Worm (Caenorhabditis elegans) whole organism, L1 larva: ENCODE measurements around the gene C03B1.1.

Experiments
- C16A3.4 ChIP-seq: fragments of 150-350 bp; optimal IDR thresholded peaks from 2 replicates; lab custom pipeline; 2014; ENCODE audit warnings: missing biosample characterization, missing genetic modification characterization
- Y116A8C.19 ChIP-seq: sonication (generic microtip); optimal IDR thresholded peaks from 2 replicates; lab custom pipeline; 2016; ENCODE audit warnings: missing compliant biosample characterization, missing genetic modification characterization, borderline replicate concordance
- alr-1 ChIP-seq: fragments of 200-800 bp; sonication (Bioruptor generic); optimal IDR thresholded peaks from 2 replicates; lab custom pipeline; 2018; ENCODE audit warnings: borderline replicate concordance, mild to moderate bottlenecking, missing genetic modification characterization, missing compliant biosample characterization
- aly-2 ChIP-seq: fragments of 150-350 bp; optimal IDR thresholded peaks from 2 replicates; lab custom pipeline; 2014; ENCODE audit warnings: missing biosample characterization, missing genetic modification characterization
- ama-1 ChIP-seq: fragments of 150-350 bp; optimal IDR thresholded peaks from 2 replicates; lab custom pipeline; 2014
- blmp-1 ChIP-seq: fragments of 150-350 bp; optimal IDR thresholded peaks from 2 replicates; lab custom pipeline; 2014; ENCODE audit warnings: missing biosample characterization, missing genetic modification characterization
- ceh-63 ChIP-seq: fragments of 200-800 bp; sonication (Bioruptor generic); optimal IDR thresholded peaks from 2 replicates; lab custom pipeline; 2018; ENCODE audit warnings: mild to moderate bottlenecking, missing genetic modification characterization, missing compliant biosample characterization
- ceh-8 ChIP-seq: fragments of 200-800 bp; sonication (Bioruptor generic); optimal IDR thresholded peaks from 2 replicates; lab custom pipeline; 2018; ENCODE audit warnings: mild to moderate bottlenecking, missing genetic modification characterization, moderate library complexity, missing compliant biosample characterization
- ceh-82 ChIP-seq, 3 experiments: fragments of 150-350 bp in 1 of 3; sonication (generic microtip) in 2 of 3; optimal IDR thresholded peaks; 2 replicates each; lab custom pipeline; 2014 to 2017; ENCODE audit warnings: missing biosample characterization in 3 of 3, missing genetic modification characterization in 3 of 3
- ceh-88 ChIP-seq: fragments of 200-800 bp; sonication (Bioruptor generic); IDR thresholded peaks from 2 replicates; pipeline ENCODE4 v1.3.6; 2022; ENCODE audit warnings: missing genetic modification characterization, missing compliant biosample characterization
- dsc-1 ChIP-seq: sonication (generic microtip); optimal IDR thresholded peaks from 2 replicates; lab custom pipeline; 2016; ENCODE audit warnings: mild to moderate bottlenecking, missing genetic modification characterization, missing compliant biosample characterization
- efl-1 ChIP-seq, 4 experiments: fragments of 150-350 bp; optimal IDR thresholded peaks in 3 of 4; peaks in 1 of 4; 1 replicate in 1 of 4; 2 replicates in 3 of 4; lab custom pipeline; 2014; ENCODE audit warnings: missing biosample characterization in 2 of 4, missing genetic modification characterization in 2 of 4, missing genetic modification reagents in 2 of 4
- efl-3 ChIP-seq: fragments of 200-800 bp; sonication (Bioruptor generic); optimal IDR thresholded peaks from 2 replicates; lab custom pipeline; 2018; ENCODE audit warnings: mild to moderate bottlenecking, missing genetic modification characterization, missing compliant biosample characterization
- egl-27 ChIP-seq, 2 experiments: fragments of 150-350 bp in 1 of 2; sonication (generic microtip); optimal IDR thresholded peaks; 3 replicates each; lab custom pipeline; 2017 to 2018; ENCODE audit warnings: missing biosample characterization in 2 of 2, missing genetic modification characterization in 2 of 2, missing genetic modification reagents in 2 of 2
- elt-2 ChIP-seq: sonication (generic microtip); optimal IDR thresholded peaks from 2 replicates; lab custom pipeline; 2016; ENCODE audit warnings: missing genetic modification characterization, mild to moderate bottlenecking, inconsistent platforms, missing compliant biosample characterization, missing genetic modification reagents
- elt-3 ChIP-seq, 6 experiments: fragments of 150-350 bp in 1 of 6; sonication (generic microtip); optimal IDR thresholded peaks; 2 replicates each; lab custom pipeline; 2017 to 2018; ENCODE audit warnings: missing biosample characterization in 6 of 6, missing genetic modification characterization in 6 of 6, inconsistent platforms in 1 of 6
- fkh-4 ChIP-seq: sonication (generic microtip); optimal IDR thresholded peaks from 2 replicates; lab custom pipeline; 2016; ENCODE audit warnings: missing compliant biosample characterization, missing genetic modification characterization, borderline replicate concordance
- fkh-8 ChIP-seq: sonication (generic microtip); optimal IDR thresholded peaks from 2 replicates; lab custom pipeline; 2016; ENCODE audit warnings: mild to moderate bottlenecking, missing genetic modification characterization, missing compliant biosample characterization
- grh-1 ChIP-seq: fragments of 200-800 bp; sonication (Bioruptor generic); IDR thresholded peaks from 2 replicates; pipeline ENCODE4 v1.3.6; 2022; ENCODE audit warnings: missing genetic modification reagents, missing genetic modification characterization, missing compliant biosample characterization
- hlh-4 ChIP-seq: sonication (generic microtip); optimal IDR thresholded peaks from 2 replicates; lab custom pipeline; 2016; ENCODE audit warnings: mild to moderate bottlenecking, missing genetic modification characterization, missing compliant biosample characterization
- isw-1 ChIP-seq: fragments of 200-800 bp; sonication (Bioruptor generic); IDR thresholded peaks from 2 replicates; pipeline ENCODE4 v1.3.6; 2022; ENCODE audit warnings: missing genetic modification characterization, missing compliant biosample characterization
- jun-1 ChIP-seq: fragments of 150-350 bp; optimal IDR thresholded peaks from 2 replicates; lab custom pipeline; 2014; ENCODE audit warnings: missing biosample characterization, missing genetic modification reagents, missing genetic modification characterization
- lin-15B ChIP-seq: fragments of 150-350 bp; sonication (generic microtip); optimal IDR thresholded peaks from 3 replicates; lab custom pipeline; 2014; ENCODE audit warnings: missing biosample characterization, missing genetic modification characterization
- lin-39 ChIP-seq: fragments of 150-350 bp; optimal IDR thresholded peaks from 2 replicates; lab custom pipeline; 2014; ENCODE audit warnings: missing biosample characterization, missing genetic modification reagents, missing genetic modification characterization
- lsy-2 ChIP-seq, 2 experiments: fragments of 150-350 bp; optimal IDR thresholded peaks; 2 replicates each; lab custom pipeline; 2014; ENCODE audit warnings: missing biosample characterization in 2 of 2, missing genetic modification characterization in 2 of 2
- mef-2 ChIP-seq: fragments of 150-350 bp; optimal IDR thresholded peaks from 2 replicates; lab custom pipeline; 2014; ENCODE audit warnings: missing biosample characterization, missing genetic modification characterization
- mep-1 ChIP-seq: fragments of 150-350 bp; optimal IDR thresholded peaks from 2 replicates; lab custom pipeline; 2014; ENCODE audit warnings: missing biosample characterization, missing genetic modification characterization
- nhr-12 ChIP-seq: sonication (generic microtip); optimal IDR thresholded peaks from 2 replicates; lab custom pipeline; 2017; ENCODE audit warnings: missing biosample characterization, missing genetic modification characterization
- nhr-20 ChIP-seq: sonication (generic microtip); optimal IDR thresholded peaks from 2 replicates; lab custom pipeline; 2016; ENCODE audit warnings: mild to moderate bottlenecking, missing genetic modification characterization, missing compliant biosample characterization
- nhr-28 ChIP-seq: fragments of 150-350 bp; optimal IDR thresholded peaks from 2 replicates; lab custom pipeline; 2014; ENCODE audit warnings: missing biosample characterization, missing genetic modification characterization
- nhr-71 ChIP-seq: sonication (generic microtip); optimal IDR thresholded peaks from 2 replicates; lab custom pipeline; 2016; ENCODE audit warnings: mild to moderate bottlenecking, missing genetic modification characterization, moderate library complexity, missing compliant biosample characterization
- nhr-90 ChIP-seq: sonication (generic microtip); optimal IDR thresholded peaks from 2 replicates; lab custom pipeline; 2016; ENCODE audit warnings: mild to moderate bottlenecking, missing genetic modification characterization, missing compliant biosample characterization; ENCODE audit not compliant: poor library complexity
- pag-3 ChIP-seq: sonication (generic microtip); optimal IDR thresholded peaks from 2 replicates; lab custom pipeline; 2017; ENCODE audit warnings: missing genetic modification characterization, mild to moderate bottlenecking, missing compliant biosample characterization, antibody characterized with exemption, borderline replicate concordance; ENCODE audit not compliant: insufficient read depth
- pqm-1 ChIP-seq: sonication (generic microtip); optimal IDR thresholded peaks from 3 replicates; lab custom pipeline; 2017; ENCODE audit warnings: missing biosample characterization, missing genetic modification characterization
- rnt-1 ChIP-seq: sonication (generic microtip); optimal IDR thresholded peaks from 2 replicates; lab custom pipeline; 2016; ENCODE audit warnings: mild to moderate bottlenecking, missing genetic modification characterization, moderate library complexity, missing compliant biosample characterization
- skn-1 ChIP-seq: fragments of 150-350 bp; optimal IDR thresholded peaks from 2 replicates; lab custom pipeline; 2014; ENCODE audit warnings: missing biosample characterization, missing genetic modification characterization
- snpc-4 ChIP-seq: fragments of 150-350 bp; optimal IDR thresholded peaks from 2 replicates; lab custom pipeline; 2014; ENCODE audit warnings: missing biosample characterization, missing genetic modification characterization
- snu-23 ChIP-seq: sonication (generic microtip); optimal IDR thresholded peaks from 2 replicates; lab custom pipeline; 2016; ENCODE audit warnings: missing genetic modification characterization, missing compliant biosample characterization
- sox-4 ChIP-seq: sonication (generic microtip); optimal IDR thresholded peaks from 2 replicates; lab custom pipeline; 2016; ENCODE audit warnings: missing genetic modification characterization, missing compliant biosample characterization
- sptf-1 ChIP-seq: fragments of 150-350 bp; optimal IDR thresholded peaks from 2 replicates; lab custom pipeline; 2014; ENCODE audit warnings: missing biosample characterization, missing genetic modification characterization
- sup-37 ChIP-seq: fragments of 200-800 bp; sonication (Bioruptor generic); optimal IDR thresholded peaks from 2 replicates; lab custom pipeline; 2018; ENCODE audit warnings: mild to moderate bottlenecking, missing genetic modification characterization, missing compliant biosample characterization
- swsn-7 ChIP-seq: sonication (generic microtip); optimal IDR thresholded peaks from 2 replicates; lab custom pipeline; 2016; ENCODE audit warnings: missing genetic modification characterization, missing compliant biosample characterization
- tlp-1 ChIP-seq: fragments of 150-350 bp; optimal IDR thresholded peaks from 2 replicates; lab custom pipeline; 2014; ENCODE audit warnings: missing biosample characterization, missing genetic modification characterization
- unc-130 ChIP-seq: fragments of 150-350 bp; optimal IDR thresholded peaks from 2 replicates; lab custom pipeline; 2017; ENCODE audit warnings: missing biosample characterization, missing genetic modification characterization, inconsistent platforms
- unc-30 ChIP-seq: sonication (generic microtip); optimal IDR thresholded peaks from 2 replicates; lab custom pipeline; 2017; ENCODE audit warnings: missing biosample characterization, missing genetic modification characterization
- unc-62 ChIP-seq: fragments of 150-350 bp; optimal IDR thresholded peaks from 2 replicates; lab custom pipeline; 2014; ENCODE audit warnings: missing biosample characterization, missing genetic modification reagents, missing genetic modification characterization
- unc-98 ChIP-seq: fragments of 200-800 bp; sonication (Bioruptor generic); IDR thresholded peaks from 2 replicates; pipeline ENCODE4 v1.3.6; 2022; ENCODE audit warnings: missing genetic modification characterization, missing compliant biosample characterization
- xbp-1 ChIP-seq: sonication (generic microtip); optimal IDR thresholded peaks from 2 replicates; lab custom pipeline; 2016; ENCODE audit warnings: missing genetic modification characterization, missing compliant biosample characterization
- zag-1 ChIP-seq: fragments of 150-350 bp; optimal IDR thresholded peaks from 2 replicates; lab custom pipeline; 2014; ENCODE audit warnings: missing biosample characterization, missing genetic modification characterization
- zip-4 ChIP-seq: fragments of 200-800 bp; sonication (Bioruptor generic); optimal IDR thresholded peaks from 2 replicates; lab custom pipeline; 2018; ENCODE audit warnings: mild to moderate bottlenecking, missing genetic modification characterization, moderate library complexity, missing compliant biosample characterization
- ztf-11 ChIP-seq, 2 experiments: sonication (generic microtip); optimal IDR thresholded peaks; 2 replicates each; lab custom pipeline; 2016 to 2017; ENCODE audit warnings: missing genetic modification characterization in 2 of 2, missing biosample characterization in 1 of 2, missing compliant biosample characterization in 1 of 2

Gene C03B1.1

ce11 chrX:6371192-6372116 lies 3.1 kb upstream of the C03B1.1 start (continued):
- no peak for TF ChIP-seq ceh-8
- no peak for TF ChIP-seq ceh-88 (GFP tag; lab: Robert Waterston, UW)
- peak; percentile 59 for TF ChIP-seq nhr-90 (tag; lab: Kevin White, UChicago)
- peak; percentile 29 for TF ChIP-seq fkh-8 (tag; lab: Kevin White, UChicago)
- no peak for TF ChIP-seq lin-39 (tag; lab: Kevin White, UChicago)
- no peak for TF ChIP-seq unc-30 (tag; lab: Kevin White, UChicago)
- no peak for TF ChIP-seq egl-27 (tag; optimal IDR thresholded peaks at IDR 0.05; lab: Kevin White, UChicago)
- TF ChIP-seq pqm-1 (tag; lab: Kevin White, UChicago) = no peak
- TF ChIP-seq fkh-4 (tag; lab: Kevin White, UChicago) = no peak
- TF ChIP-seq ama-1 (lab: Kevin White, UChicago) = no peak
- TF ChIP-seq dsc-1 (tag; lab: Kevin White, UChicago) = peak; percentile 78
- no peak for TF ChIP-seq hlh-4 (tag; lab: Kevin White, UChicago)
- no peak for TF ChIP-seq alr-1 (tag; lab: Kevin White, UChicago)
- TF ChIP-seq ztf-11 (tag; optimal IDR thresholded peaks at IDR 0.05; lab: Kevin White, UChicago) = no peak
- no peak for TF ChIP-seq efl-3
- peak; percentile 73 for TF ChIP-seq nhr-71 (tag; lab: Kevin White, UChicago)
- peak; percentile 74 for TF ChIP-seq xbp-1 (tag; lab: Kevin White, UChicago)
- no peak for TF ChIP-seq grh-1 (GFP tag; lab: Robert Waterston, UW)
- TF ChIP-seq pag-3 (tag; lab: Kevin White, UChicago) = no peak
- no peak for TF ChIP-seq aly-2 (tag; lab: Kevin White, UChicago)
- TF ChIP-seq blmp-1 (tag; lab: Kevin White, UChicago) = no peak
- TF ChIP-seq lin-15B (tag; lab: Kevin White, UChicago) = no peak
- no peak for TF ChIP-seq tlp-1 (tag; lab: Kevin White, UChicago)
- peak; percentile 75 for TF ChIP-seq snu-23 (GFP tag; lab: Kevin White, UChicago)
- peak; percentile 69 for TF ChIP-seq nhr-20 (tag; lab: Kevin White, UChicago)
- peak; percentile 24 to 51 for TF ChIP-seq lsy-2 (tag; optimal IDR thresholded peaks at IDR 0.05; lab: Kevin White, UChicago)
- TF ChIP-seq Y116A8C.19 (tag; lab: Kevin White, UChicago) = no peak
- TF ChIP-seq rnt-1 (tag; lab: Kevin White, UChicago) = peak; percentile 60
- TF ChIP-seq zag-1 (tag; lab: Kevin White, UChicago) = no peak
- TF ChIP-seq snpc-4 (tag; lab: Kevin White, UChicago) = no peak
- peak; percentile 35 for TF ChIP-seq skn-1 (tag; lab: Kevin White, UChicago)
- TF ChIP-seq sptf-1 = no peak
- TF ChIP-seq efl-1 (optimal IDR thresholded peaks at IDR 0.05; lab: Kevin White, UChicago) = no peak
- peak; percentile 21 to 81 for TF ChIP-seq efl-1 (GFP tag; optimal IDR thresholded peaks at IDR 0.05 in 1 of 2; lab: Kevin White, UChicago)
- TF ChIP-seq elt-3 (tag; optimal IDR thresholded peaks at IDR 0.05; lab: Kevin White, UChicago) = peak in 1 of 6 experiments; percentile 60
- peak; percentile 66 for TF ChIP-seq swsn-7 (tag; lab: Kevin White, UChicago)
- peak; percentile 21 to 30 (median 25) for TF ChIP-seq ceh-82 (tag; optimal IDR thresholded peaks at IDR 0.05; lab: Kevin White, UChicago)
- no peak for TF ChIP-seq unc-98 (GFP tag; lab: Robert Waterston, UW)
- TF ChIP-seq ceh-63 = no peak
- no peak for TF ChIP-seq nhr-12
- TF ChIP-seq sup-37 (GFP tag; lab: Kevin White, UChicago) = no peak
- TF ChIP-seq isw-1 (GFP tag; lab: Robert Waterston, UW) = no peak
- peak; percentile 21 for TF ChIP-seq sox-4
- no peak for TF ChIP-seq zip-4
- peak; percentile 46 for TF ChIP-seq mep-1 (tag; lab: Kevin White, UChicago)
- no peak for TF ChIP-seq elt-2 (tag; lab: Kevin White, UChicago)
- no peak for TF ChIP-seq jun-1 (tag; lab: Kevin White, UChicago)
- no peak for TF ChIP-seq nhr-28 (tag; lab: Kevin White, UChicago)
- TF ChIP-seq mef-2 (tag; lab: Kevin White, UChicago) = no peak
- TF ChIP-seq unc-130 (tag; lab: Kevin White, UChicago) = peak; percentile 41
- no peak for TF ChIP-seq unc-62 (GFP tag; lab: Kevin White, UChicago)
- TF ChIP-seq C16A3.4 (tag; lab: Kevin White, UChicago) = peak; percentile 42
